Fruit fly (Drosophila melanogaster): ENCODE data around the gene Jhbp15.
A peak's percentile ranks its signal among the peaks of the same experiment; 100 is the strongest.

Gene Jhbp15

DNA sequence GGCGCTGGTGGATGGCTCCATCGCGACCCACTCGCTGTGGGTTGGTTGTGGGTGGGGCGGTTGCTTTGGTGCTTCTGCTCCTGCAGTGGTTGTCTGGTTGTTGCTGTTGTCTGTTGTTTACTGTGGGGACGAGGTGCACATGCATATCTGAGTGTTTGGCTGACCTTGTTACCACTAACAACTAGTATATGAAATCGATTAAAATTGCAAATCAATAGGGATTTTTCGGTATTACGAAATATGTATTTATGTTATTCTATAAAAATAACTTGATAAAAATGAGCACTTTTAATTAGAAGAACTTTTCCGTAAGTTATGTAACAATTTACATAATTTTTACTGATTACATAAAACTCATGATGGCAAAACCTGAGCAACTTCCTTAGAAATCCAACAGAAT is 8.4 kb downstream of the Jhbp15 start, which contains the start of gene Dhc93AB:
TSS of gene Dhc93AB (minus strand) at position 101 of the 400 bp plus-strand sequence.
- TF ChIP-seq Fer1 (GFP tag; optimal IDR thresholded peaks at IDR 0.05) (no peak), Lim3 (GFP tag; IDR thresholded peaks at IDR 0.05) (no peak), CG9797 (GFP tag; optimal IDR thresholded peaks at IDR 0.05) (no peak), sima (GFP tag; optimal IDR thresholded peaks at IDR 0.05) (no peak), yki (optimal IDR thresholded peaks at IDR 0.05) (no peak), ab (GFP tag; optimal IDR thresholded peaks at IDR 0.05) (no peak), sqz (GFP tag; optimal IDR thresholded peaks at IDR 0.05) (no peak), Stat92E (GFP tag; optimal IDR thresholded peaks at IDR 0.05) (no peak), CG14050 (GFP tag; IDR thresholded peaks at IDR 0.05) (no peak), grau (tag; optimal IDR thresholded peaks at IDR 0.05) (no peak), CHES-1-like (GFP tag; optimal IDR thresholded peaks at IDR 0.05) (no peak), Oaz (GFP tag; IDR thresholded peaks at IDR 0.05) (no peak), CG31365 (tag; optimal IDR thresholded peaks at IDR 0.05) (no peak), E2f2 (GFP tag; IDR thresholded peaks at IDR 0.05) (no peak), CG9215 (GFP tag; IDR thresholded peaks at IDR 0.05) (no peak)

DNA sequence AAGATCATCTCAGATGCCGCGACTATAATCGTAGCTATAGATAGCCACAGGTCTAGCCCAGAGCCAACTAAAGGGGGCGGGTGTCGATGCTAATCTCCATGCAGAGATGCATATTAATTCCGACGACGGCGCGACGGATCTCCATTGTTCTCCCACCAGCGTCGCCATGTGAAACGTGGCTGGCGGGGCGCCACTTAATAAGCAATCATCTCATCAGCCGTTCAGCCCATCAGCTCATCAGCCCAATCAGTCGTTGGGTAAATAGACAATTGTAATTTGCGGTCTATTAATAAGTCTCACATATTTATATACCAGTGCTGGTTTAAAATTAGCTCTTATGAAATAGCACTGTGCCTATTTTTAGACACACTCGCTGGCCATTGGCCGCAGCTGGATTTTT is 25.3 kb downstream of the Jhbp15 start:
- TF ChIP-seq NC2α (GFP tag; optimal IDR thresholded peaks at IDR 0.05) (no peak), ATbp (GFP tag; optimal IDR thresholded peaks at IDR 0.05) (peak; percentile 28), vnd (GFP tag; IDR thresholded peaks at IDR 0.05; ENCODE audit: partially characterized antibody) (no peak), CHES-1-like (GFP tag; optimal IDR thresholded peaks at IDR 0.05) (no peak), sc (optimal IDR thresholded peaks at IDR 0.05) (no peak), sc (GFP tag; optimal IDR thresholded peaks at IDR 0.05) (no peak), Atf3 (GFP tag; optimal IDR thresholded peaks at IDR 0.05) (no peak), fd96Cb (tag; optimal IDR thresholded peaks at IDR 0.05) (no peak), nerfin-1 (tag; optimal IDR thresholded peaks at IDR 0.05) (no peak), CG17912 (GFP tag; optimal IDR thresholded peaks at IDR 0.05) (no peak), caup (GFP tag; optimal IDR thresholded peaks at IDR 0.05; ENCODE audit: severe bottlenecking) (no peak), grn (GFP tag; optimal IDR thresholded peaks at IDR 0.05) (peak; percentile 17), chinmo (GFP tag; IDR thresholded peaks at IDR 0.05; ENCODE audit: partially characterized antibody) (peak; percentile 70; the same call in 1 of the 4 replicates), CG11247 (GFP tag; IDR thresholded peaks at IDR 0.05) (no peak), Scr (GFP tag; IDR thresholded peaks at IDR 0.05; ENCODE audit: partially characterized antibody) (no peak), Hr51 (GFP tag; optimal IDR thresholded peaks at IDR 0.05) (no peak), CG10979 (tag; optimal IDR thresholded peaks at IDR 0.05) (no peak), CG18599 (GFP tag; optimal IDR thresholded peaks at IDR 0.05) (no peak), Sox102F (GFP tag; optimal IDR thresholded peaks at IDR 0.05) (peak; percentile 34), ranshi (GFP tag; IDR thresholded peaks at IDR 0.05) (no peak), ash1 (GFP tag; optimal IDR thresholded peaks at IDR 0.05) (no peak), Oaz (GFP tag; IDR thresholded peaks at IDR 0.05) (no peak), Awh (GFP tag; IDR thresholded peaks at IDR 0.05) (peak; percentile 79), zen2 (GFP tag; IDR thresholded peaks at IDR 0.05; ENCODE audit: partially characterized antibody) (no peak), twi (tag; optimal IDR thresholded peaks at IDR 0.05) (no peak)

DNA sequence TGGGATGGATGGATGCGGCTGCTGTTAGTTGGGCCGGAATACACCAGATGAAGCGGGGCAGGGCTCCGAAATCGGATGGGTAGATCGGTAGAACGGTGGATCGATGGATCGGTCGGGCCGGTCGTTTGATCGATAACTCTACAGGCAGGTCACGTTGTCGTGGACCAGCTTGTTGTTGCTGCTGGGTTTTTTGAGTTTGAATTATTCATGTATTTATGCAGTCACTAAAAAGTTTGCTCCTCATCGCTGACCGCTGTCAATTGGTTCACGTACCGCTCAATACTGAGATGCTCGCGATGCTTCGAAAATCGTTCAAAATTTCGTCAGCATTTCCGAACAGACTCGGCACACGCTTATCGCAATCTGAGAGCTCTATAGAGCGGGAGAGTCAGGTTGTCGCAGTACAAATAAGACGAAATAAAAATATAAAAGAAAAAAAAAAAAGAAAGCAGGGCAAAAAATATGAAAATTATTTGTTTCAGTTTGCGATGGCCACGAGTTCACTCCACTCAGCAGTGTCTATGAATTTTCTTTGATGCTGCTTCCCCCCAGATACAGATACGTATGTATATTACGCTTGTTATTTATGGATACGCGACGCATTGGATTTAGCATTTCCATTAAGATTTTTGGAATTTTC is 26.8 kb downstream of the Jhbp15 start, which contains the start of gene peg:
TSS of gene peg (minus strand) at position 262 of the 640 bp plus-strand sequence.
- TF ChIP-seq bcd (GFP tag; optimal IDR thresholded peaks at IDR 0.05) (no peak), ci (GFP tag; IDR thresholded peaks at IDR 0.05) (0 out of 3 replicates have a peak, but pooled peaks have one; percentile 28), Deaf1 (tag; optimal IDR thresholded peaks at IDR 0.05) (peak; percentile 61), Med (GFP tag) (peak; percentile 37), Drgx (GFP tag; IDR thresholded peaks at IDR 0.05) (peak; percentile 59), shn (GFP tag; optimal IDR thresholded peaks at IDR 0.05) (no peak), sd (tag; optimal IDR thresholded peaks at IDR 0.05) (peak; percentile 89), CG7271 (tag; optimal IDR thresholded peaks at IDR 0.05) (no peak), CG6854 (GFP tag; optimal IDR thresholded peaks at IDR 0.05) (no peak), sc (optimal IDR thresholded peaks at IDR 0.05) (no peak), sc (GFP tag; optimal IDR thresholded peaks at IDR 0.05) (no peak), grau (tag; optimal IDR thresholded peaks at IDR 0.05) (peak; percentile 23), CG34376 (GFP tag; optimal IDR thresholded peaks at IDR 0.05) (peak; percentile 14), twi (tag; optimal IDR thresholded peaks at IDR 0.05) (no peak), sens (GFP tag) (peak; percentile 57)

Data from whole organism, embryonic.